Fruit fly (Drosophila melanogaster) whole organism, embryonic: ENCODE results near the gene tinc.

ENCODE experiments used
- Adf1 ChIP-seq: fragments of 200-800 bp; sonication (Bioruptor generic); IDR thresholded peaks from 2 replicates; pipeline ENCODE4 v1.3.6; 2022; ENCODE audit warnings: missing biosample characterization, missing genetic modification characterization
- Aef1 ChIP-seq: fragments of 200-800 bp; sonication (Bioruptor generic); IDR thresholded peaks from 3 replicates; pipeline ENCODE4 v1.3.6; 2022; ENCODE audit warnings: missing biosample characterization, missing genetic modification characterization
- Bdp1 ChIP-seq: fragments of 200-800 bp; sonication (Bioruptor generic); optimal IDR thresholded peaks from 3 replicates; lab custom pipeline; 2016; ENCODE audit warnings: missing biosample characterization, missing genetic modification characterization
- CG10267 ChIP-seq: fragments of 200-800 bp; sonication (Bioruptor generic); optimal IDR thresholded peaks from 2 replicates; lab custom pipeline; 2018; ENCODE audit warnings: missing biosample characterization, mild to moderate bottlenecking, missing genetic modification characterization, moderate library complexity
- CG10366 ChIP-seq: fragments of 200-800 bp; sonication (Bioruptor generic); IDR thresholded peaks from 2 replicates; pipeline ENCODE4 v1.3.6; 2022; ENCODE audit warnings: missing biosample characterization, missing genetic modification characterization
- CG10543 ChIP-seq: fragments of 200-800 bp; sonication (Bioruptor generic); optimal IDR thresholded peaks from 3 replicates; lab custom pipeline; 2017; ENCODE audit warnings: missing biosample characterization, mild to moderate bottlenecking, missing genetic modification characterization, moderate library complexity
- CG10565 ChIP-seq: fragments of 200-800 bp; sonication (Bioruptor generic); optimal IDR thresholded peaks from 3 replicates; lab custom pipeline; 2016; ENCODE audit warnings: missing biosample characterization, mild to moderate bottlenecking, missing genetic modification characterization
- CG11504 ChIP-seq: fragments of 200-800 bp; sonication (Bioruptor generic); optimal IDR thresholded peaks from 3 replicates; lab custom pipeline; 2019; ENCODE audit warnings: missing biosample characterization, mild to moderate bottlenecking, missing genetic modification characterization, moderate library complexity
- CG11696 ChIP-seq: fragments of 200-800 bp; sonication (Bioruptor generic); IDR thresholded peaks from 2 replicates; pipeline ENCODE4 v1.3.6; 2022; ENCODE audit warnings: missing biosample characterization, missing genetic modification characterization
- CG14014 ChIP-seq: fragments of 200-800 bp; sonication (Bioruptor generic); IDR thresholded peaks from 2 replicates; pipeline ENCODE4 v1.3.6; 2022; ENCODE audit warnings: missing biosample characterization, missing genetic modification characterization
- CG14965 ChIP-seq: fragments of 200-800 bp; sonication (Bioruptor generic); optimal IDR thresholded peaks from 2 replicates; lab custom pipeline; 2016; ENCODE audit warnings: missing biosample characterization, missing genetic modification characterization, borderline replicate concordance
- CG1647 ChIP-seq: fragments of 200-800 bp; sonication (Bioruptor generic); optimal IDR thresholded peaks from 3 replicates; lab custom pipeline; 2016; ENCODE audit warnings: missing biosample characterization, missing genetic modification characterization
- CG2120 ChIP-seq: fragments of 200-800 bp; sonication (Bioruptor generic); optimal IDR thresholded peaks from 3 replicates; lab custom pipeline; 2016; ENCODE audit warnings: missing biosample characterization, missing genetic modification characterization
- CG34224 ChIP-seq: fragments of 200-800 bp; sonication (Bioruptor generic); IDR thresholded peaks from 3 replicates; pipeline ENCODE4 v1.3.6; 2022; ENCODE audit warnings: missing biosample characterization, missing genetic modification characterization; ENCODE audit not compliant: partially characterized antibody
- CG4404 ChIP-seq: fragments of 200-800 bp; sonication (Bioruptor generic); IDR thresholded peaks from 2 replicates; pipeline ENCODE4 v1.3.6; 2022; ENCODE audit warnings: missing biosample characterization, missing genetic modification characterization
- CG4820 ChIP-seq: fragments of 200-800 bp; sonication (Bioruptor generic); optimal IDR thresholded peaks from 3 replicates; lab custom pipeline; 2016; ENCODE audit warnings: missing biosample characterization, missing genetic modification characterization
- CG6175 ChIP-seq: fragments of 200-800 bp; sonication (Bioruptor generic); IDR thresholded peaks from 3 replicates; pipeline ENCODE4 v1.3.6; 2022; ENCODE audit warnings: missing biosample characterization, missing genetic modification characterization
- CG7357 ChIP-seq: fragments of 200-800 bp; sonication (Bioruptor generic); IDR thresholded peaks from 3 replicates; pipeline ENCODE4 v1.3.6; 2022; ENCODE audit warnings: missing biosample characterization, missing genetic modification characterization
- CG7556 ChIP-seq: fragments of 200-800 bp; sonication (Bioruptor generic); optimal IDR thresholded peaks from 2 replicates; lab custom pipeline; 2017; ENCODE audit warnings: missing biosample characterization, mild to moderate bottlenecking, missing genetic modification characterization
- CG7928 ChIP-seq: fragments of 200-800 bp; sonication (Bioruptor generic); optimal IDR thresholded peaks from 2 replicates; lab custom pipeline; 2017; ENCODE audit warnings: missing biosample characterization, mild to moderate bottlenecking, missing genetic modification characterization
- CG7963 ChIP-seq: fragments of 200-800 bp; sonication (Bioruptor generic); IDR thresholded peaks from 3 replicates; pipeline ENCODE4 v1.3.6; 2022; ENCODE audit warnings: missing biosample characterization, missing genetic modification characterization; ENCODE audit not compliant: partially characterized antibody
- CG8089 ChIP-seq: fragments of 200-800 bp; sonication (Bioruptor generic); optimal IDR thresholded peaks from 3 replicates; lab custom pipeline; 2016; ENCODE audit warnings: missing biosample characterization, missing genetic modification characterization
- CG9817 ChIP-seq: fragments of 200-800 bp; sonication (Bioruptor generic); optimal IDR thresholded peaks from 2 replicates; lab custom pipeline; 2018; ENCODE audit warnings: missing biosample characterization, mild to moderate bottlenecking, missing genetic modification characterization, moderate library complexity
- Chrac-16 ChIP-seq: fragments of 200-800 bp; sonication (Bioruptor generic); optimal IDR thresholded peaks from 3 replicates; lab custom pipeline; 2016; ENCODE audit warnings: missing biosample characterization, missing genetic modification characterization
- Dbx ChIP-seq: fragments of 200-800 bp; sonication (Bioruptor generic); IDR thresholded peaks from 3 replicates; pipeline ENCODE4 v1.3.6; 2022; ENCODE audit warnings: missing biosample characterization, missing genetic modification characterization
- Dip3 ChIP-seq: fragments of 200-800 bp; sonication (Bioruptor generic); optimal IDR thresholded peaks from 3 replicates; lab custom pipeline; 2016; ENCODE audit warnings: missing biosample characterization, missing genetic modification characterization
- HmgD ChIP-seq: fragments of 200-800 bp; sonication (Bioruptor generic); optimal IDR thresholded peaks from 3 replicates; lab custom pipeline; 2016; ENCODE audit warnings: missing biosample characterization, missing genetic modification characterization
- Hr78 ChIP-seq, 2 experiments: fragments of 200-800 bp in 1 of 2; fragments of >200 bp in 1 of 2; sonication (Bioruptor generic) in 1 of 2; optimal IDR thresholded peaks; 2 replicates each; lab custom pipeline; 2017 to 2019; ENCODE audit warnings: missing biosample characterization in 2 of 2, missing genetic modification characterization in 2 of 2, mild to moderate bottlenecking in 1 of 2, moderate library complexity in 1 of 2
- Kr ChIP-seq: fragments of 200-800 bp; sonication (Bioruptor generic); optimal IDR thresholded peaks from 2 replicates; lab custom pipeline; 2017; ENCODE audit warnings: missing biosample characterization, mild to moderate bottlenecking, missing genetic modification characterization
- NC2α ChIP-seq: fragments of 200-800 bp; sonication (Bioruptor generic); optimal IDR thresholded peaks from 2 replicates; lab custom pipeline; 2016; ENCODE audit warnings: missing biosample characterization, missing genetic modification characterization
- Ptx1 ChIP-seq: fragments of 200-800 bp; sonication (Bioruptor generic); IDR thresholded peaks from 2 replicates; pipeline ENCODE4 v1.3.6; 2022; ENCODE audit warnings: missing biosample characterization, missing genetic modification characterization
- Ravus ChIP-seq: fragments of 200-800 bp; sonication (Bioruptor generic); IDR thresholded peaks from 2 replicates; pipeline ENCODE4 v1.3.6; 2022; ENCODE audit warnings: missing biosample characterization, missing genetic modification characterization
- Scr ChIP-seq: fragments of 200-800 bp; sonication (Bioruptor generic); IDR thresholded peaks from 2 replicates; pipeline ENCODE4 v1.3.6; 2022; ENCODE audit warnings: missing biosample characterization, missing genetic modification characterization; ENCODE audit not compliant: partially characterized antibody
- Vsx1 ChIP-seq: fragments of 200-800 bp; sonication (Bioruptor generic); optimal IDR thresholded peaks from 2 replicates; lab custom pipeline; 2017; ENCODE audit warnings: missing biosample characterization, mild to moderate bottlenecking, missing genetic modification characterization, missing genetic modification reagents
- Xbp1 ChIP-seq: fragments of 200-800 bp; sonication (Bioruptor generic); optimal IDR thresholded peaks from 3 replicates; lab custom pipeline; 2016; ENCODE audit warnings: missing biosample characterization, mild to moderate bottlenecking, missing genetic modification characterization
- al ChIP-seq: fragments of 200-800 bp; sonication (Bioruptor generic); IDR thresholded peaks from 2 replicates; pipeline ENCODE4 v1.3.6; 2022; ENCODE audit warnings: missing biosample characterization, missing genetic modification characterization
- bbx ChIP-seq: fragments of 200-800 bp; sonication (Bioruptor generic); IDR thresholded peaks from 2 replicates; pipeline ENCODE4 v1.3.6; 2022; ENCODE audit warnings: missing biosample characterization, missing genetic modification characterization; ENCODE audit not compliant: partially characterized antibody
- cato ChIP-seq: fragments of 200-800 bp; sonication (Bioruptor generic); optimal IDR thresholded peaks from 2 replicates; lab custom pipeline; 2016; ENCODE audit warnings: missing biosample characterization, missing genetic modification characterization, borderline replicate concordance
- chinmo ChIP-seq: fragments of 200-800 bp; sonication (Bioruptor generic); IDR thresholded peaks from 4 replicates; pipeline ENCODE4 v1.3.6; 2022; ENCODE audit warnings: missing biosample characterization, missing genetic modification characterization; ENCODE audit not compliant: partially characterized antibody
- esg ChIP-seq: fragments of 200-800 bp; sonication (Bioruptor generic); conservative IDR thresholded peaks from 2 replicates; pipeline ENCODE4 v1.3.6; 2022; ENCODE audit warnings: missing biosample characterization, missing genetic modification characterization
- gfzf ChIP-seq: fragments of 200-800 bp; sonication (Bioruptor generic); optimal IDR thresholded peaks from 2 replicates; lab custom pipeline; 2016; ENCODE audit warnings: missing biosample characterization, mild to moderate bottlenecking, missing genetic modification characterization, moderate library complexity
- hbn ChIP-seq: fragments of 200-800 bp; sonication (Bioruptor generic); IDR thresholded peaks from 2 replicates; pipeline ENCODE4 v1.3.6; 2022; ENCODE audit warnings: missing biosample characterization, missing genetic modification characterization; ENCODE audit not compliant: partially characterized antibody
- pfk ChIP-seq: fragments of 200-800 bp; sonication (Bioruptor generic); optimal IDR thresholded peaks from 2 replicates; lab custom pipeline; 2018; ENCODE audit warnings: missing biosample characterization, mild to moderate bottlenecking, missing genetic modification characterization, moderate library complexity
- tna ChIP-seq: fragments of 200-800 bp; sonication (Bioruptor generic); IDR thresholded peaks from 2 replicates; pipeline ENCODE4 v1.3.6; 2022; ENCODE audit warnings: missing biosample characterization, missing genetic modification characterization; ENCODE audit not compliant: partially characterized antibody
- tup ChIP-seq: fragments of 200-800 bp; sonication (Bioruptor generic); optimal IDR thresholded peaks from 2 replicates; lab custom pipeline; 2016; ENCODE audit warnings: missing biosample characterization, mild to moderate bottlenecking, missing genetic modification characterization, moderate library complexity
- vnd ChIP-seq: fragments of 200-800 bp; sonication (Bioruptor generic); IDR thresholded peaks from 3 replicates; pipeline ENCODE4 v1.3.6; 2022; ENCODE audit warnings: missing biosample characterization, missing genetic modification characterization; ENCODE audit not compliant: partially characterized antibody
- wek ChIP-seq: fragments of 200-800 bp; sonication (Bioruptor generic); optimal IDR thresholded peaks from 3 replicates; lab custom pipeline; 2018; ENCODE audit warnings: missing biosample characterization, mild to moderate bottlenecking, missing genetic modification characterization, moderate library complexity

tinc gene

dm6 chr3R:17919108-17919882 is 108.0 kb downstream of the tinc start, which contains the start of gene cpo (continued):
- TF ChIP-seq CG7357 (peak; percentile 49; the same call in 2 of the 3 replicates), CG8089 (GFP tag; lab: Kevin White, UChicago) (peak; percentile 90), Kr (GFP tag; lab: Kevin White, UChicago) (peak; percentile 69), hbn (GFP tag; lab: Robert Waterston, UW) (no peak), CG7963 (no peak), CG10565 (peak; percentile 56), vnd (GFP tag; lab: Robert Waterston, UW) (no peak), CG1647 (GFP tag; lab: Kevin White, UChicago) (peak; percentile 74), CG2120 (peak; percentile 57), cato (GFP tag; lab: Kevin White, UChicago) (peak; percentile 66), tna (no peak), esg (no peak; the same call in 1 of the 2 replicates), Bdp1 (peak; percentile 78), CG10366 (GFP tag; lab: Robert Waterston, UW) (peak; percentile 87), CG4820 (peak; percentile 60), chinmo (GFP tag; lab: Robert Waterston, UW) (no peak), CG10267 (tag; lab: Kevin White, UChicago) (peak; percentile 72), Aef1 (peak; percentile 58; the same call in 2 of the 3 replicates), pfk (GFP tag; lab: Kevin White, UChicago) (peak; percentile 77), Xbp1 (GFP tag; lab: Kevin White, UChicago) (peak; percentile 81), Ravus (GFP tag; lab: Robert Waterston, UW) (peak; percentile 59; the same call in 1 of the 2 replicates), bbx (peak; percentile 35; the same call in 1 of the 2 replicates), CG11696 (GFP tag; lab: Robert Waterston, UW) (peak; percentile 74), CG7928 (GFP tag; lab: Kevin White, UChicago) (peak; percentile 70), CG10543 (GFP tag; lab: Kevin White, UChicago) (peak; percentile 90), CG14014 (GFP tag; lab: Robert Waterston, UW) (peak; percentile 81; the same call in 1 of the 2 replicates), NC2α (GFP tag; lab: Kevin White, UChicago) (peak; percentile 84), Dbx (GFP tag; lab: Robert Waterston, UW) (peak; percentile 82), al (peak; percentile 65), CG6175 (GFP tag; lab: Robert Waterston, UW) (peak; percentile 83), CG9817 (tag; lab: Kevin White, UChicago) (peak; percentile 89), Vsx1 (GFP tag; lab: Kevin White, UChicago) (peak; percentile 93), Adf1 (GFP tag; lab: Robert Waterston, UW) (no peak; the same call in 1 of the 2 replicates), gfzf (GFP tag; lab: Kevin White, UChicago) (peak; percentile 16), Dip3 (GFP tag; lab: Kevin White, UChicago) (peak; percentile 71), Ptx1 (GFP tag; lab: Robert Waterston, UW) (peak; percentile 86), CG11504 (tag; lab: Kevin White, UChicago) (peak; percentile 76), CG14965 (GFP tag; lab: Kevin White, UChicago) (peak; percentile 18), tup (GFP tag; lab: Kevin White, UChicago) (no peak), CG4404 (GFP tag; lab: Robert Waterston, UW) (peak; percentile 24; the same call in 1 of the 2 replicates), CG34224 (GFP tag; lab: Robert Waterston, UW) (no peak), Chrac-16 (GFP tag; lab: Kevin White, UChicago) (peak; percentile 37), wek (peak; percentile 93), CG7556 (GFP tag; lab: Kevin White, UChicago) (peak; percentile 61), HmgD (GFP tag; lab: Kevin White, UChicago) (peak; percentile 55), Scr (no peak), Hr78 (GFP tag; optimal IDR thresholded peaks at IDR 0.05; lab: Kevin White, UChicago) (no peak)
